Worm (Caenorhabditis elegans) whole organism, L4 larva: ENCODE data around the gene Y61A9LA.10.

Experiments used
- attf-4 ChIP-seq: sonication (generic microtip); optimal IDR thresholded peaks from 3 replicates; lab custom pipeline; 2017; ENCODE audit warnings: missing biosample characterization, missing genetic modification characterization
- ceh-32 ChIP-seq: sonication (generic microtip); optimal IDR thresholded peaks from 2 replicates; lab custom pipeline; 2016; ENCODE audit warnings: mild to moderate bottlenecking, missing genetic modification characterization, missing compliant biosample characterization; ENCODE audit not compliant: poor library complexity
- dve-1 ChIP-seq: sonication (generic microtip); optimal IDR thresholded peaks from 2 replicates; lab custom pipeline; 2017; ENCODE audit warnings: antibody characterized with exemption, mild to moderate bottlenecking, missing genetic modification characterization, missing compliant biosample characterization; ENCODE audit not compliant: insufficient read depth
- lin-1 ChIP-seq: fragments of 200-800 bp; sonication (Bioruptor generic); IDR thresholded peaks from 2 replicates; pipeline ENCODE4 v1.3.6; 2022; ENCODE audit warnings: missing genetic modification reagents, missing genetic modification characterization, missing compliant biosample characterization
- lin-39 ChIP-seq: fragments of 150-350 bp; optimal IDR thresholded peaks from 2 replicates; lab custom pipeline; 2014; ENCODE audit warnings: missing biosample characterization, missing genetic modification reagents, missing genetic modification characterization
- nhr-25 ChIP-seq: sonication (generic microtip); optimal IDR thresholded peaks from 2 replicates; lab custom pipeline; 2017; ENCODE audit warnings: missing genetic modification characterization, mild to moderate bottlenecking, missing compliant biosample characterization, antibody characterized with exemption, moderate library complexity, borderline replicate concordance; ENCODE audit not compliant: insufficient read depth
- nhr-42 ChIP-seq: fragments of 200-800 bp; sonication (Bioruptor generic); IDR thresholded peaks from 2 replicates; pipeline ENCODE4 v1.3.6; 2022; ENCODE audit warnings: missing genetic modification characterization, missing compliant biosample characterization
- nhr-77 ChIP-seq: fragments of 150-350 bp; optimal IDR thresholded peaks from 2 replicates; lab custom pipeline; 2014; ENCODE audit warnings: missing biosample characterization, missing genetic modification characterization
- pha-4 ChIP-seq, 2 experiments: fragments of 150-350 bp in 1 of 2; fragments of 200-800 bp in 1 of 2; sonication (Bioruptor generic) in 1 of 2; IDR thresholded peaks in 1 of 2; optimal IDR thresholded peaks in 1 of 2; 2 replicates each; pipeline versions ENCODE4 v1.3.6 to Lab custom; 2014 to 2022; ENCODE audit warnings: missing genetic modification characterization in 2 of 2, missing genetic modification reagents in 2 of 2, missing biosample characterization in 1 of 2, missing compliant biosample characterization in 1 of 2
- skn-1 ChIP-seq: fragments of 150-350 bp; optimal IDR thresholded peaks from 2 replicates; lab custom pipeline; 2014; ENCODE audit warnings: missing biosample characterization, missing genetic modification characterization
- snpc-4 ChIP-seq: fragments of 150-350 bp; optimal IDR thresholded peaks from 2 replicates; lab custom pipeline; 2014; ENCODE audit warnings: missing biosample characterization, missing genetic modification characterization
- tra-1 ChIP-seq: fragments of 200-800 bp; sonication (Bioruptor generic); IDR thresholded peaks from 2 replicates; pipeline ENCODE4 v1.3.6; 2022; ENCODE audit warnings: missing genetic modification reagents, missing genetic modification characterization, missing compliant biosample characterization
- zip-2 ChIP-seq: fragments of 150-350 bp; optimal IDR thresholded peaks from 2 replicates; lab custom pipeline; 2014; ENCODE audit warnings: missing biosample characterization, missing genetic modification characterization

DNA sequence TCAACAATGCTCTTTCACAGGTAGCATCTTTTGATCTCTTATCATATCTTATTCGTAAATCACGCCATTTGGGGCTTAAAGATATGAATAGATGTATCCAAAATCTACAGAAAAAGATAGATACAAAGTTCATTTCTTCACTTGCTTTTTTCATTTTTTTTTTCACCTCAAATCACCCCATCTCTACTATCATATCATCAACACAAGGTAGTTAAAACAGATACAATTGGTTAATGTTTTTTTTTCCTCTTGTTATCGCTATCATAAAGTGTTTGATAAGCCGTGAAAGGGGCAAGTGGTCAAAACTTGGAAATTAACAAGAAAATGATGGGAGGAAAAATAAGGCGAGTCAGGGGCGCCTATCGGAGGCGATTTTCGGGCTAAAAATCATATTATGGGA lies 14.7 kb upstream of the Y61A9LA.10 start:
- TF ChIP-seq tra-1 (GFP tag; lab: Robert Waterston, UW), result no peak
- TF ChIP-seq nhr-25 (tag; lab: Kevin White, UChicago), result no peak
- TF ChIP-seq lin-39 (tag; lab: Kevin White, UChicago), result no peak
- peak; percentile 74 for TF ChIP-seq nhr-77
- TF ChIP-seq lin-1, result 0 out of 2 replicates have a peak, but pooled peaks have one; percentile 19
- TF ChIP-seq ceh-32 (tag; lab: Kevin White, UChicago), result no peak
- no peak for TF ChIP-seq zip-2 (tag; lab: Kevin White, UChicago)
- no peak for TF ChIP-seq pha-4 (GFP tag; IDR thresholded peaks at IDR 0.05; lab: Robert Waterston, UW)
- no peak for TF ChIP-seq pha-4 (tag; optimal IDR thresholded peaks at IDR 0.05; lab: Kevin White, UChicago)
- peak; percentile 73 for TF ChIP-seq dve-1
- TF ChIP-seq snpc-4 (tag; lab: Kevin White, UChicago), result no peak
- TF ChIP-seq skn-1 (tag; lab: Kevin White, UChicago), result no peak
- TF ChIP-seq nhr-42 (GFP tag; lab: Robert Waterston, UW), result no peak
- TF ChIP-seq attf-4 (tag; lab: Kevin White, UChicago), result no peak
